Worm (Caenorhabditis elegans) whole organism, L1 larva: Measurements from ENCODE around the gene glrx-21.

Experiments used
- F16B12.6 ChIP-seq: fragments of 150-350 bp; optimal IDR thresholded peaks from 2 replicates; lab custom pipeline; 2014; ENCODE audit warnings: missing biosample characterization, missing genetic modification characterization
- Y116A8C.19 ChIP-seq: sonication (generic microtip); optimal IDR thresholded peaks from 2 replicates; lab custom pipeline; 2016; ENCODE audit warnings: missing compliant biosample characterization, missing genetic modification characterization, borderline replicate concordance
- aha-1 ChIP-seq: fragments of 150-350 bp; optimal IDR thresholded peaks from 2 replicates; lab custom pipeline; 2014; ENCODE audit warnings: missing biosample characterization, missing genetic modification characterization
- blmp-1 ChIP-seq: fragments of 150-350 bp; optimal IDR thresholded peaks from 2 replicates; lab custom pipeline; 2014; ENCODE audit warnings: missing biosample characterization, missing genetic modification characterization
- ceh-63 ChIP-seq: fragments of 200-800 bp; sonication (Bioruptor generic); optimal IDR thresholded peaks from 2 replicates; lab custom pipeline; 2018; ENCODE audit warnings: mild to moderate bottlenecking, missing genetic modification characterization, missing compliant biosample characterization
- ceh-82 ChIP-seq, 3 experiments: fragments of 150-350 bp in 1 of 3; sonication (generic microtip) in 2 of 3; optimal IDR thresholded peaks; 2 replicates each; lab custom pipeline; 2014 to 2017; ENCODE audit warnings: missing biosample characterization in 3 of 3, missing genetic modification characterization in 3 of 3
- ces-1 ChIP-seq: fragments of 150-350 bp; optimal IDR thresholded peaks from 2 replicates; lab custom pipeline; 2014; ENCODE audit warnings: missing biosample characterization, missing genetic modification reagents, missing genetic modification characterization
- dpl-1 ChIP-seq, 3 experiments: fragments of 150-350 bp in 2 of 3; sonication (generic microtip) in 1 of 3; optimal IDR thresholded peaks; 2 replicates each; lab custom pipeline; 2014 to 2017; ENCODE audit warnings: missing biosample characterization in 3 of 3, missing genetic modification characterization in 3 of 3, missing genetic modification reagents in 3 of 3
- dsc-1 ChIP-seq: sonication (generic microtip); optimal IDR thresholded peaks from 2 replicates; lab custom pipeline; 2016; ENCODE audit warnings: mild to moderate bottlenecking, missing genetic modification characterization, missing compliant biosample characterization
- efl-1 ChIP-seq, 4 experiments: fragments of 150-350 bp; optimal IDR thresholded peaks in 3 of 4; peaks in 1 of 4; 1 replicate in 1 of 4; 2 replicates in 3 of 4; lab custom pipeline; 2014; ENCODE audit warnings: missing biosample characterization in 2 of 4, missing genetic modification characterization in 2 of 4, missing genetic modification reagents in 2 of 4
- efl-3 ChIP-seq: fragments of 200-800 bp; sonication (Bioruptor generic); optimal IDR thresholded peaks from 2 replicates; lab custom pipeline; 2018; ENCODE audit warnings: mild to moderate bottlenecking, missing genetic modification characterization, missing compliant biosample characterization
- egl-13 ChIP-seq: sonication (generic microtip); optimal IDR thresholded peaks from 2 replicates; lab custom pipeline; 2016; ENCODE audit warnings: missing genotype, missing genetic modification reagents, missing genetic modification characterization, missing compliant biosample characterization
- egl-27 ChIP-seq, 2 experiments: fragments of 150-350 bp in 1 of 2; sonication (generic microtip); optimal IDR thresholded peaks; 3 replicates each; lab custom pipeline; 2017 to 2018; ENCODE audit warnings: missing biosample characterization in 2 of 2, missing genetic modification characterization in 2 of 2, missing genetic modification reagents in 2 of 2
- elt-3 ChIP-seq, 6 experiments: fragments of 150-350 bp in 1 of 6; sonication (generic microtip); optimal IDR thresholded peaks; 2 replicates each; lab custom pipeline; 2017 to 2018; ENCODE audit warnings: missing biosample characterization in 6 of 6, missing genetic modification characterization in 6 of 6, inconsistent platforms in 1 of 6
- ets-5 ChIP-seq: fragments of 200-800 bp; sonication (Bioruptor generic); IDR thresholded peaks from 2 replicates; pipeline ENCODE4 v1.3.6; 2022; ENCODE audit warnings: missing genetic modification characterization, missing compliant biosample characterization
- fkh-10 ChIP-seq: sonication (generic microtip); optimal IDR thresholded peaks from 2 replicates; lab custom pipeline; 2017; ENCODE audit warnings: missing biosample characterization, missing genetic modification reagents, missing genetic modification characterization
- fos-1 ChIP-seq: fragments of 150-350 bp; optimal IDR thresholded peaks from 2 replicates; lab custom pipeline; 2014; ENCODE audit warnings: missing biosample characterization, missing genetic modification characterization
- hlh-17 ChIP-seq: fragments of 200-800 bp; sonication (Bioruptor generic); optimal IDR thresholded peaks from 2 replicates; lab custom pipeline; 2018; ENCODE audit warnings: missing genetic modification characterization, mild to moderate bottlenecking, missing compliant biosample characterization, moderate library complexity, borderline replicate concordance
- isw-1 ChIP-seq: fragments of 200-800 bp; sonication (Bioruptor generic); IDR thresholded peaks from 2 replicates; pipeline ENCODE4 v1.3.6; 2022; ENCODE audit warnings: missing genetic modification characterization, missing compliant biosample characterization
- lin-13 ChIP-seq: fragments of 150-350 bp; optimal IDR thresholded peaks from 2 replicates; lab custom pipeline; 2014; ENCODE audit warnings: missing biosample characterization, missing genetic modification reagents, missing genetic modification characterization
- lin-14 ChIP-seq: fragments of 200-800 bp; sonication (Bioruptor generic); optimal IDR thresholded peaks from 2 replicates; lab custom pipeline; 2018; ENCODE audit warnings: mild to moderate bottlenecking, missing genetic modification characterization, moderate library complexity, missing compliant biosample characterization
- lin-35 ChIP-seq, 2 experiments: fragments of 150-350 bp; optimal IDR thresholded peaks; 2 replicates each; lab custom pipeline; 2014; ENCODE audit warnings: missing biosample characterization in 2 of 2, missing genetic modification characterization in 2 of 2, missing genetic modification reagents in 2 of 2
- lin-39 ChIP-seq: fragments of 150-350 bp; optimal IDR thresholded peaks from 2 replicates; lab custom pipeline; 2014; ENCODE audit warnings: missing biosample characterization, missing genetic modification reagents, missing genetic modification characterization
- lir-3 ChIP-seq: sonication (generic microtip); optimal IDR thresholded peaks from 2 replicates; lab custom pipeline; 2016; ENCODE audit warnings: mild to moderate bottlenecking, missing genetic modification characterization, moderate library complexity, missing compliant biosample characterization; ENCODE audit not compliant: poor library complexity
- lsy-2 ChIP-seq, 2 experiments: fragments of 150-350 bp; optimal IDR thresholded peaks; 2 replicates each; lab custom pipeline; 2014; ENCODE audit warnings: missing biosample characterization in 2 of 2, missing genetic modification characterization in 2 of 2
- mef-2 ChIP-seq: fragments of 150-350 bp; optimal IDR thresholded peaks from 2 replicates; lab custom pipeline; 2014; ENCODE audit warnings: missing biosample characterization, missing genetic modification characterization
- mep-1 ChIP-seq: fragments of 150-350 bp; optimal IDR thresholded peaks from 2 replicates; lab custom pipeline; 2014; ENCODE audit warnings: missing biosample characterization, missing genetic modification characterization
- nhr-11 ChIP-seq: fragments of 150-350 bp; optimal IDR thresholded peaks from 2 replicates; lab custom pipeline; 2014; ENCODE audit warnings: missing biosample characterization, missing genetic modification characterization
- nhr-12 ChIP-seq: sonication (generic microtip); optimal IDR thresholded peaks from 2 replicates; lab custom pipeline; 2017; ENCODE audit warnings: missing biosample characterization, missing genetic modification characterization
- nhr-19 ChIP-seq: fragments of 200-800 bp; sonication (Bioruptor generic); conservative IDR thresholded peaks from 2 replicates; pipeline ENCODE4 v1.3.6; 2022; ENCODE audit warnings: missing genetic modification characterization, missing compliant biosample characterization
- nhr-20 ChIP-seq: sonication (generic microtip); optimal IDR thresholded peaks from 2 replicates; lab custom pipeline; 2016; ENCODE audit warnings: mild to moderate bottlenecking, missing genetic modification characterization, missing compliant biosample characterization
- nhr-28 ChIP-seq: fragments of 150-350 bp; optimal IDR thresholded peaks from 2 replicates; lab custom pipeline; 2014; ENCODE audit warnings: missing biosample characterization, missing genetic modification characterization
- nhr-47 ChIP-seq: sonication (generic microtip); optimal IDR thresholded peaks from 2 replicates; lab custom pipeline; 2016; ENCODE audit warnings: mild to moderate bottlenecking, missing genetic modification characterization, moderate library complexity, missing compliant biosample characterization
- nhr-71 ChIP-seq: sonication (generic microtip); optimal IDR thresholded peaks from 2 replicates; lab custom pipeline; 2016; ENCODE audit warnings: mild to moderate bottlenecking, missing genetic modification characterization, moderate library complexity, missing compliant biosample characterization
- nhr-77 ChIP-seq: fragments of 150-350 bp; optimal IDR thresholded peaks from 2 replicates; lab custom pipeline; 2014; ENCODE audit warnings: missing biosample characterization, missing genetic modification characterization
- nhr-84 ChIP-seq: sonication (generic microtip); optimal IDR thresholded peaks from 2 replicates; lab custom pipeline; 2017; ENCODE audit warnings: missing biosample characterization, missing genetic modification characterization
- nhr-90 ChIP-seq: sonication (generic microtip); optimal IDR thresholded peaks from 2 replicates; lab custom pipeline; 2016; ENCODE audit warnings: mild to moderate bottlenecking, missing genetic modification characterization, missing compliant biosample characterization; ENCODE audit not compliant: poor library complexity
- pax-3 ChIP-seq: fragments of 200-800 bp; sonication (Bioruptor generic); optimal IDR thresholded peaks from 2 replicates; lab custom pipeline; 2018; ENCODE audit warnings: mild to moderate bottlenecking, missing genetic modification characterization, moderate library complexity, missing compliant biosample characterization
- pqm-1 ChIP-seq: sonication (generic microtip); optimal IDR thresholded peaks from 3 replicates; lab custom pipeline; 2017; ENCODE audit warnings: missing biosample characterization, missing genetic modification characterization
- rnt-1 ChIP-seq: sonication (generic microtip); optimal IDR thresholded peaks from 2 replicates; lab custom pipeline; 2016; ENCODE audit warnings: mild to moderate bottlenecking, missing genetic modification characterization, moderate library complexity, missing compliant biosample characterization
- skn-1 ChIP-seq: fragments of 150-350 bp; optimal IDR thresholded peaks from 2 replicates; lab custom pipeline; 2014; ENCODE audit warnings: missing biosample characterization, missing genetic modification characterization
- snpc-4 ChIP-seq: fragments of 150-350 bp; optimal IDR thresholded peaks from 2 replicates; lab custom pipeline; 2014; ENCODE audit warnings: missing biosample characterization, missing genetic modification characterization
- sox-4 ChIP-seq: sonication (generic microtip); optimal IDR thresholded peaks from 2 replicates; lab custom pipeline; 2016; ENCODE audit warnings: missing genetic modification characterization, missing compliant biosample characterization
- tbx-2 ChIP-seq: sonication (generic microtip); optimal IDR thresholded peaks from 2 replicates; lab custom pipeline; 2016; ENCODE audit warnings: missing genetic modification characterization, missing compliant biosample characterization
- unc-30 ChIP-seq: sonication (generic microtip); optimal IDR thresholded peaks from 2 replicates; lab custom pipeline; 2017; ENCODE audit warnings: missing biosample characterization, missing genetic modification characterization
- unc-62 ChIP-seq: fragments of 150-350 bp; optimal IDR thresholded peaks from 2 replicates; lab custom pipeline; 2014; ENCODE audit warnings: missing biosample characterization, missing genetic modification reagents, missing genetic modification characterization
- unc-86 ChIP-seq: sonication (generic microtip); optimal IDR thresholded peaks from 2 replicates; lab custom pipeline; 2016; ENCODE audit warnings: missing genetic modification characterization, missing compliant biosample characterization
- unc-98 ChIP-seq: fragments of 200-800 bp; sonication (Bioruptor generic); IDR thresholded peaks from 2 replicates; pipeline ENCODE4 v1.3.6; 2022; ENCODE audit warnings: missing genetic modification characterization, missing compliant biosample characterization
- vab-15 ChIP-seq: sonication (generic microtip); optimal IDR thresholded peaks from 2 replicates; lab custom pipeline; 2017; ENCODE audit warnings: missing genotype, mild to moderate bottlenecking, missing genetic modification characterization, missing compliant biosample characterization
- xbp-1 ChIP-seq: sonication (generic microtip); optimal IDR thresholded peaks from 2 replicates; lab custom pipeline; 2016; ENCODE audit warnings: missing genetic modification characterization, missing compliant biosample characterization
- zag-1 ChIP-seq: fragments of 150-350 bp; optimal IDR thresholded peaks from 2 replicates; lab custom pipeline; 2014; ENCODE audit warnings: missing biosample characterization, missing genetic modification characterization
- zip-4 ChIP-seq: fragments of 200-800 bp; sonication (Bioruptor generic); optimal IDR thresholded peaks from 2 replicates; lab custom pipeline; 2018; ENCODE audit warnings: mild to moderate bottlenecking, missing genetic modification characterization, moderate library complexity, missing compliant biosample characterization
- ztf-4 ChIP-seq: fragments of 150-350 bp; optimal IDR thresholded peaks from 2 replicates; lab custom pipeline; 2014; ENCODE audit warnings: missing biosample characterization, missing genetic modification characterization

Gene glrx-21

ce11 chrIII:5305725-5306124 lies 40.2 kb downstream of the glrx-21 start:
- TF ChIP-seq ztf-4 (tag; lab: Kevin White, UChicago) (no peak), zag-1 (tag; lab: Kevin White, UChicago) (no peak), mep-1 (peak; percentile 58), skn-1 (tag; lab: Kevin White, UChicago) (peak; percentile 31), mef-2 (no peak), dpl-1 (GFP tag; optimal IDR thresholded peaks at IDR 0.05; lab: Kevin White, UChicago) (peak in 2 of 3 experiments; percentile 59 to 69), nhr-77 (tag; lab: Kevin White, UChicago) (peak; percentile 37), dsc-1 (peak; percentile 64), blmp-1 (tag; lab: Kevin White, UChicago) (peak; percentile 24), efl-1 (optimal IDR thresholded peaks at IDR 0.05; lab: Kevin White, UChicago) (peak; percentile 31 to 67), efl-1 (GFP tag; optimal IDR thresholded peaks at IDR 0.05 in 1 of 2; lab: Kevin White, UChicago) (peak; percentile 61 to 96), nhr-84 (tag; lab: Kevin White, UChicago) (no peak), snpc-4 (tag; lab: Kevin White, UChicago) (no peak), unc-86 (tag; lab: Kevin White, UChicago) (peak; percentile 39), fos-1 (no peak), nhr-47 (tag; lab: Kevin White, UChicago) (peak; percentile 69), rnt-1 (tag; lab: Kevin White, UChicago) (peak; percentile 72), fkh-10 (GFP tag; lab: Kevin White, UChicago) (no peak), nhr-71 (tag; lab: Kevin White, UChicago) (no peak), egl-13 (peak; percentile 19), Y116A8C.19 (no peak), nhr-20 (tag; lab: Kevin White, UChicago) (no peak), pqm-1 (tag; lab: Kevin White, UChicago) (no peak), nhr-90 (tag; lab: Kevin White, UChicago) (peak; percentile 67), F16B12.6 (peak; percentile 22), hlh-17 (no peak), elt-3 (tag; optimal IDR thresholded peaks at IDR 0.05; lab: Kevin White, UChicago) (no peak), unc-98 (no peak), nhr-12 (tag; lab: Kevin White, UChicago) (no peak), pax-3 (tag; lab: Kevin White, UChicago) (peak; percentile 8), nhr-19 (peak; percentile 65), ceh-82 (tag; optimal IDR thresholded peaks at IDR 0.05; lab: Kevin White, UChicago) (peak; percentile 40 to 63 (median 62)), sox-4 (tag; lab: Kevin White, UChicago) (peak; percentile 9), lsy-2 (tag; optimal IDR thresholded peaks at IDR 0.05; lab: Kevin White, UChicago) (peak; percentile 35 to 69), unc-62 (no peak), lin-14 (GFP tag; lab: Kevin White, UChicago) (no peak), lin-39 (no peak), ceh-63 (GFP tag; lab: Kevin White, UChicago) (no peak), tbx-2 (tag; lab: Kevin White, UChicago) (peak; percentile 56), aha-1 (no peak), ces-1 (GFP tag; lab: Kevin White, UChicago) (no peak), vab-15 (tag; lab: Kevin White, UChicago) (no peak), nhr-11 (tag; lab: Kevin White, UChicago) (no peak), efl-3 (no peak), isw-1 (GFP tag; lab: Robert Waterston, UW) (peak; percentile 32), xbp-1 (peak; percentile 56), nhr-28 (tag; lab: Kevin White, UChicago) (no peak), zip-4 (GFP tag; lab: Kevin White, UChicago) (peak; percentile 21), ets-5 (GFP tag; lab: Robert Waterston, UW) (no peak), unc-30 (tag; lab: Kevin White, UChicago) (no peak), lin-35 (GFP tag; optimal IDR thresholded peaks at IDR 0.05; lab: Kevin White, UChicago) (peak; percentile 67 to 71), egl-27 (tag; optimal IDR thresholded peaks at IDR 0.05; lab: Kevin White, UChicago) (peak in 1 of 2 experiments; percentile 2), lin-13 (GFP tag; lab: Kevin White, UChicago) (peak; percentile 6), lir-3 (peak; percentile 61)
